Worm (Caenorhabditis elegans): Measurements from ENCODE around the gene utx-1.
"Not testable (repeated sequence)": the region's sequence is repeated elsewhere in the genome, so short reads cannot be mapped to it uniquely, and the experiment has no call there.

Gene utx-1

DNA sequence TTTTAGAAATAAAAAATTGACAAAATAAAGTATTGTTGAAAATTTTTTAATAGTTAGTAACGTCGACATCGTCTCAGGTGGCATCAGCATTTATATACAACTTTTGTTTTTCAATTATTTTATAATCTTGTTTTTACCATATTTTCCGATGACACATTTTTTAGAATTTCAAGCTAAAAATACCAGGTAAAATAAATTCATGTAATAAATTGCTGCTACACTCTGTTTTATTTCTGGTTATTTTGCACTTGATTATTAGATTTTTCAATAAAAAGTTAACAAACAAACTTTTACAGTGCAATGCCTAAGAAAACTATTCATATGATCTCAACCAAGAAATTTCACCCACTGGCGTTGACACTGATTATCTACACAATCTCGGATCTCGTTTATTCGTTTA is 35.3 kb upstream of the utx-1 start, which contains the start of gene C03G5.14:
Gene C03G5.14, plus strand, starts transcription at position 301 of the 400 bp plus-strand sequence.
- TF ChIP-seq nhr-43 (tag; optimal IDR thresholded peaks at IDR 0.05; ENCODE audit: poor library complexity, severe bottlenecking) (no peak), sea-2 (GFP tag; optimal IDR thresholded peaks at IDR 0.05) (no peak), nhr-12 (tag; optimal IDR thresholded peaks at IDR 0.05) (no peak)

DNA sequence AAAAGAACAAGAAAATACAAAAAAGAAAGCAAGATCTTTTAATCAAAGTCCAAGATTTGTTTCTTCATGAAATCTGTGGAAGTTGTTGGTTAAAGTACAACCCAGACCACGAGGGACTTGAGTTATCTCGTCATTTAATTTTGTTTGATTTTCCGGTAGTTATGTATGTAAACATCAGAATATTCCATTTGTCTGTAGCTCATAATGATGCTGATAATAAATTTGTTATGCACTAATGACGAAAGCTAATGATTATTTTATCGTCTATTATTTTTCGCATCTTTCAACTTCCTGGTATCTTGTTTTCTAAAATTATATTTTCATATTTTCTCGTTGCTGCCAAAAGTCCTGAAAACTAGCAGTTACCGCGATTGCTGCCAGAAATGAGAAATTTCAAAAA is 33.9 kb upstream of the utx-1 start:
- no peak for TF ChIP-seq ceh-9 (tag; optimal IDR thresholded peaks at IDR 0.05)
- no peak for TF ChIP-seq ztf-11 (tag; optimal IDR thresholded peaks at IDR 0.05)
- no peak for TF ChIP-seq nhr-28 (tag; optimal IDR thresholded peaks at IDR 0.05)
- TF ChIP-seq jun-1 (tag; optimal IDR thresholded peaks at IDR 0.05), result no peak
- TF ChIP-seq ceh-28 (tag; optimal IDR thresholded peaks at IDR 0.05), result no peak
- no peak for TF ChIP-seq unc-62 (GFP tag; optimal IDR thresholded peaks at IDR 0.05)
- TF ChIP-seq egl-27 (tag; optimal IDR thresholded peaks at IDR 0.05), result no peak

DNA sequence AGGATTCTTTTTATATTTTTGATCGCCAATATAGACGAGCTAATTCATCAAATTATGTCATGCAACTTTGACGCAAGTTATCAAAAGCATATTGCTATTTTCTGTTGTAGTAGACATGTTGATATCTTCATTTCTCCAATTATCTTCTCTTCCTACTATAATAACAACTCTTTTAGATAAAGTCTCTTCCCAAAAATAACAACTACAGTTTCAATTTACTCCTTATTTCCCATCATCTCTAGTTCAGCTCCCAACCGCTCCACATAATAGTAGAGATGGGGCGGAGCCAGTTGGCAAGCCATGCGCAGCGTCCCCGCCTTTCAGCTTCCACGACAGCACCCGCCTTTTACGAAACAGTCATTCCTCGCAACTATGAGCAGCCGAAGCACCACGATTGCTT is 29.0 kb upstream of the utx-1 start, which contains the start of gene flp-5:
Gene flp-5, plus strand, starts transcription at position 301 of the 400 bp plus-strand sequence.
- no peak for TF ChIP-seq ama-1 (optimal IDR thresholded peaks at IDR 0.05)
- TF ChIP-seq unc-62 (GFP tag; optimal IDR thresholded peaks at IDR 0.05), result no peak
- TF ChIP-seq daf-12 (tag; optimal IDR thresholded peaks at IDR 0.05), result no peak
- TF ChIP-seq ZK546.5 (tag; optimal IDR thresholded peaks at IDR 0.05), result no peak
- no peak for TF ChIP-seq nhr-67 (tag; optimal IDR thresholded peaks at IDR 0.05)
- no peak for TF ChIP-seq mdl-1 (tag; optimal IDR thresholded peaks at IDR 0.05)
- TF ChIP-seq ceh-28 (tag; optimal IDR thresholded peaks at IDR 0.05), result no peak
- TF ChIP-seq mml-1 (tag; optimal IDR thresholded peaks at IDR 0.05), result no peak
- TF ChIP-seq fkh-10 (GFP tag; optimal IDR thresholded peaks at IDR 0.05), result no peak
- no peak for TF ChIP-seq aly-2 (tag; optimal IDR thresholded peaks at IDR 0.05)
- no peak for TF ChIP-seq elt-2 (tag; optimal IDR thresholded peaks at IDR 0.05)
- TF ChIP-seq nhr-12 (tag; optimal IDR thresholded peaks at IDR 0.05), result no peak
- TF ChIP-seq snpc-4 (tag; optimal IDR thresholded peaks at IDR 0.05), result no peak
- no peak for TF ChIP-seq pha-4 (tag; optimal IDR thresholded peaks at IDR 0.05)

DNA sequence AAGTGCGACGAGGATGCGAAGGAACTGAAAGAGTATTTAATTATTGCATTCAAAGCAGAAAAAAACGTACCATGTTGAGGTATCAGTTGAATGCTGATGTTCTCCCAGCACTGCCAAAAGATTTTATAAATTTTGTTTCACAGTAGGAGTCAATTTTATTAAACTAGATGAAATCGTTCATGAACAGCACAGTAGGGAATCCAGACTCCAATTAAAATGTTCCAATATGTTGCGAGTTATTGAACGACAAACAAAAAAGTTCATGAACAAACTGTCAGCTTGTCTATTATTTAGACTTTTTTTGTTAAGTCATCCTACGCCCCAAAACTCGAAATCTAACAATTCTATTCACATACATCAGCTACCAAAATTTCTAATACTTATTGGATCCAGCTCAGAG is 21.9 kb upstream of the utx-1 start, which contains the start of gene nspc-1:
Gene nspc-1, minus strand, starts transcription at position 101 of the 400 bp plus-strand sequence.
- TF ChIP-seq lsy-12 (tag; optimal IDR thresholded peaks at IDR 0.05); ama-1 (optimal IDR thresholded peaks at IDR 0.05); nhr-25 (tag; optimal IDR thresholded peaks at IDR 0.05): not testable (repeated sequence)

DNA sequence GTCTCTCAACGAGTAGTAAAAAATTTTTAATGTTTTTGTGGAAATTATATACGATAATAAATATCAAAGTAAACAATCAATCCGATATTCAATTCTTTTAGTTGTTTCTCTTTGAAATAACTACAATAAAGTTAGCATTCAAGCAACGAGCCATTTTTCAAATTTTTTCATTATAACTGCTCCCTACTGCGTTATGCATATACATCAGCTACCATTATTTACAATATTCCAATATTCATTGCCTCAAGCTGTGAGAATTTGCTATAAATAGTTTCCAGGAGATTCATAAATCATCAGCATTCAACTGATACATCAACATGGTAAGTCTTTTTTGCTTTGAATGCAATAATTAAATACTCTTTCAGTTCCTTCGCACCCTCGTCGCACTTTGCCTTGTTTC is 20.2 kb upstream of the utx-1 start, which contains the start of gene nspc-3:
Gene nspc-3, plus strand, starts transcription at position 301 of the 400 bp plus-strand sequence.
- TF ChIP-seq lin-15B (tag; optimal IDR thresholded peaks at IDR 0.05) (no peak), lin-39 (tag; optimal IDR thresholded peaks at IDR 0.05) (no peak), sea-2 (GFP tag; optimal IDR thresholded peaks at IDR 0.05) (no peak), R02D3.7 (tag; optimal IDR thresholded peaks at IDR 0.05) (no peak), nhr-11 (tag; optimal IDR thresholded peaks at IDR 0.05) (no peak), nhr-43 (tag; optimal IDR thresholded peaks at IDR 0.05; ENCODE audit: poor library complexity, severe bottlenecking) (no peak), jun-1 (tag; optimal IDR thresholded peaks at IDR 0.05) (no peak), pqm-1 (tag; optimal IDR thresholded peaks at IDR 0.05) (no peak)

DNA sequence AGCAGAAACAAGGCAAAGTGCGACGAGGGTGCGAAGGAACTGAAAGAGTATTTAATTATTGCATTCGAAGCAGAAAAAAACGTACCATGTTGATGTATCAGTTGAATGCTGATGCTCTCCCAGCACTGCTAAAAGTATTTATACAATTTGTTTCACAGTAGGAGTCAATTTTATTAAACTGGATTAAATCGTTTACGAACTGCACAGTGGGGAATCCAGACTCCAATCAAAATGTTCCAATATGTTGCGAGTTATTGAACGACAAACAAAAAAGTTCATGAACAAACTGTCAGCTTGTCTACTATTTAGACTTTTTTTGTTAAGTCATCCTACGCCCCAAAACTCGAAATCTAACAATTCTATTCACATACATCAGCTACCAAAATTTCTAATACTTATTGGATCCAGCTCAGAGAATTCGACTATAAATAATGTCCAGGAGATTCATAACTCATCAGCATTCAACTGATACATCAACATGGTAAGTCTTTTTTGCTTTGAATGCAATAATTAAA is 18.6 kb upstream of the utx-1 start, which contains the start of the genes nspc-4 and nspc-5:
Gene nspc-4, minus strand, starts transcription at position 101 of the 515 bp plus-strand sequence.
Gene nspc-5, plus strand, starts transcription at position 465 of the 515 bp plus-strand sequence.
- TF ChIP-seq ZK546.5, ztf-11, lin-15B (tag; optimal IDR thresholded peaks at IDR 0.05): not testable (repeated sequence)

DNA sequence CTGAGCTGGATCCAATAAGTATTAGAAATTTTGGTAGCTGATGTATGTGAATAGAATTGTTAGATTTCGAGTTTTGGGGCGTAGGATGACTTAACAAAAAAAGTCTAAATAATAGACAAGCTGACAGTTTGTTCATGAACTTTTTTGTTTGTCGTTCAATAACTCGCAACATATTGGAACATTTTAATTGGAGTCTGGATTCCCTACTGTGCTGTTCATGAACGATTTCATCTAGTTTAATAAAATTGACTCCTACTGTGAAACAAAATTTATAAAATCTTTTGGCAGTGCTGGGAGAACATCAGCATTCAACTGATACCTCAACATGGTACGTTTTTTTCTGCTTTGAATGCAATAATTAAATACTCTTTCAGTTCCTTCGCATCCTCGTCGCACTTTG is 15.4 kb upstream of the utx-1 start, which contains the start of gene nspc-7:
Gene nspc-7, plus strand, starts transcription at position 301 of the 400 bp plus-strand sequence.
- TF ChIP-seq pha-4 (tag; optimal IDR thresholded peaks at IDR 0.05); nfya-1 (tag; optimal IDR thresholded peaks at IDR 0.05; ENCODE audit: insufficient read depth); mdl-1 (tag; optimal IDR thresholded peaks at IDR 0.05): not testable (repeated sequence)

All from whole organism, L3 larva.